Worm (Caenorhabditis elegans) whole organism, L4 larva: Measurements from ENCODE around the gene gnrr-4.

Experiments
- F26F4.8 ChIP-seq: fragments of 200-800 bp; sonication (Bioruptor generic); conservative IDR thresholded peaks from 2 replicates; pipeline ENCODE4 v1.3.6; 2022; ENCODE audit warnings: missing genetic modification characterization, missing compliant biosample characterization
- F37D6.2 ChIP-seq: sonication (generic microtip); optimal IDR thresholded peaks from 2 replicates; lab custom pipeline; 2016; ENCODE audit warnings: mild to moderate bottlenecking, missing genetic modification characterization, missing compliant biosample characterization
- F49E8.2 ChIP-seq: sonication (generic microtip); optimal IDR thresholded peaks from 2 replicates; lab custom pipeline; 2016; ENCODE audit warnings: missing compliant biosample characterization, mild to moderate bottlenecking, missing genetic modification characterization, borderline replicate concordance
- T26A8.4 ChIP-seq: fragments of 200-800 bp; sonication (Bioruptor generic); IDR thresholded peaks from 2 replicates; pipeline ENCODE4 v1.3.6; 2022; ENCODE audit warnings: missing genetic modification characterization, missing compliant biosample characterization
- Y48G9A.11 ChIP-seq: fragments of 200-800 bp; sonication (Bioruptor generic); IDR thresholded peaks from 2 replicates; pipeline ENCODE4 v1.3.6; 2022; ENCODE audit warnings: missing genetic modification reagents, missing genetic modification characterization, missing compliant biosample characterization
- ZK546.5 ChIP-seq, 2 experiments: sonication (generic microtip); optimal IDR thresholded peaks; 2 replicates each; lab custom pipeline; 2017; ENCODE audit warnings: missing biosample characterization in 2 of 2, missing genetic modification characterization in 2 of 2
- aha-1 ChIP-seq: fragments of 150-350 bp; peaks from one replicate; lab custom pipeline; 2014; ENCODE audit warnings: missing biosample characterization, missing genetic modification characterization
- ama-1 ChIP-seq: fragments of 150-350 bp; optimal IDR thresholded peaks from 2 replicates; lab custom pipeline; 2014; ENCODE audit warnings: inconsistent platforms, mixed read lengths
- ceh-28 ChIP-seq: fragments of 150-350 bp; optimal IDR thresholded peaks from 2 replicates; lab custom pipeline; 2014; ENCODE audit warnings: missing biosample characterization, missing genetic modification reagents, missing genetic modification characterization
- ceh-32 ChIP-seq: sonication (generic microtip); optimal IDR thresholded peaks from 2 replicates; lab custom pipeline; 2016; ENCODE audit warnings: mild to moderate bottlenecking, missing genetic modification characterization, missing compliant biosample characterization; ENCODE audit not compliant: poor library complexity
- ces-1 ChIP-seq: fragments of 150-350 bp; sonication (generic microtip); optimal IDR thresholded peaks from 4 replicates; lab custom pipeline; 2014; ENCODE audit warnings: missing biosample characterization, missing genetic modification reagents, missing genetic modification characterization
- daf-19 ChIP-seq: fragments of 200-800 bp; sonication (Bioruptor generic); conservative IDR thresholded peaks from 2 replicates; pipeline ENCODE4 v1.3.6; 2022; ENCODE audit warnings: missing genetic modification characterization, missing compliant biosample characterization
- daf-8 ChIP-seq: fragments of 200-800 bp; sonication (Bioruptor generic); IDR thresholded peaks from 2 replicates; pipeline ENCODE4 v1.3.6; 2022; ENCODE audit warnings: missing genetic modification characterization, missing compliant biosample characterization
- dmd-8 ChIP-seq: fragments of 200-800 bp; sonication (Bioruptor generic); IDR thresholded peaks from 2 replicates; pipeline ENCODE4 v1.3.6; 2022; ENCODE audit warnings: missing genetic modification characterization, missing compliant biosample characterization
- dpl-1 ChIP-seq: fragments of 150-350 bp; optimal IDR thresholded peaks from 2 replicates; lab custom pipeline; 2014; ENCODE audit warnings: missing biosample characterization, missing genetic modification reagents, missing genetic modification characterization
- fkh-10 ChIP-seq: fragments of 150-350 bp; optimal IDR thresholded peaks from 2 replicates; lab custom pipeline; 2014; ENCODE audit warnings: missing biosample characterization, missing genetic modification reagents, missing genetic modification characterization
- hif-1 ChIP-seq, 2 experiments: sonication (generic microtip); optimal IDR thresholded peaks; 2 replicates each; lab custom pipeline; 2016 to 2017; ENCODE audit warnings: missing compliant biosample characterization in 2 of 2, missing genetic modification characterization in 2 of 2, missing genetic modification reagents in 2 of 2, missing genotype in 2 of 2, mild to moderate bottlenecking in 1 of 2
- hlh-11 ChIP-seq: fragments of 200-800 bp; sonication (Bioruptor generic); optimal IDR thresholded peaks from 2 replicates; lab custom pipeline; 2018; ENCODE audit warnings: mild to moderate bottlenecking, missing genetic modification characterization, missing compliant biosample characterization
- hlh-30 ChIP-seq: sonication (generic microtip); optimal IDR thresholded peaks from 2 replicates; lab custom pipeline; 2017; ENCODE audit warnings: antibody characterized with exemption, mild to moderate bottlenecking, missing genetic modification characterization, missing compliant biosample characterization; ENCODE audit not compliant: insufficient read depth
- lin-1 ChIP-seq: fragments of 200-800 bp; sonication (Bioruptor generic); IDR thresholded peaks from 2 replicates; pipeline ENCODE4 v1.3.6; 2022; ENCODE audit warnings: missing genetic modification reagents, missing genetic modification characterization, missing compliant biosample characterization
- lin-13 ChIP-seq: fragments of 150-350 bp; optimal IDR thresholded peaks from 2 replicates; lab custom pipeline; 2014; ENCODE audit warnings: missing biosample characterization, missing genetic modification reagents, missing genetic modification characterization
- lin-15B ChIP-seq: fragments of 150-350 bp; sonication (generic microtip); optimal IDR thresholded peaks from 3 replicates; lab custom pipeline; 2014; ENCODE audit warnings: missing biosample characterization, missing genetic modification characterization
- lsy-2 ChIP-seq, 2 experiments: fragments of 150-350 bp in 1 of 2; sonication (generic microtip) in 1 of 2; optimal IDR thresholded peaks; 2 replicates each; lab custom pipeline; 2014 to 2017; ENCODE audit warnings: missing biosample characterization in 2 of 2, missing genetic modification characterization in 2 of 2
- mes-2 ChIP-seq: sonication (generic microtip); optimal IDR thresholded peaks from 2 replicates; lab custom pipeline; 2016; ENCODE audit warnings: missing genotype, mild to moderate bottlenecking, missing genetic modification characterization, missing compliant biosample characterization; ENCODE audit not compliant: poor library complexity, severe bottlenecking
- mxl-2 ChIP-seq: fragments of 200-800 bp; sonication (Bioruptor generic); conservative IDR thresholded peaks from 2 replicates; pipeline ENCODE4 v1.3.6; 2022; ENCODE audit warnings: missing genetic modification reagents, missing genetic modification characterization, missing compliant biosample characterization
- nhr-11 ChIP-seq: fragments of 150-350 bp; optimal IDR thresholded peaks from 2 replicates; lab custom pipeline; 2014; ENCODE audit warnings: missing biosample characterization, missing genetic modification characterization
- nhr-111 ChIP-seq: fragments of 200-800 bp; sonication (Bioruptor generic); optimal IDR thresholded peaks from 2 replicates; lab custom pipeline; 2018; ENCODE audit warnings: mild to moderate bottlenecking, missing genetic modification characterization, missing compliant biosample characterization
- nhr-237 ChIP-seq: sonication (generic microtip); optimal IDR thresholded peaks from 2 replicates; lab custom pipeline; 2017; ENCODE audit warnings: missing biosample characterization, missing genetic modification characterization
- nhr-42 ChIP-seq: fragments of 200-800 bp; sonication (Bioruptor generic); IDR thresholded peaks from 2 replicates; pipeline ENCODE4 v1.3.6; 2022; ENCODE audit warnings: missing genetic modification characterization, missing compliant biosample characterization
- nhr-77 ChIP-seq: fragments of 150-350 bp; optimal IDR thresholded peaks from 2 replicates; lab custom pipeline; 2014; ENCODE audit warnings: missing biosample characterization, missing genetic modification characterization
- pha-4 ChIP-seq, 2 experiments: fragments of 150-350 bp in 1 of 2; fragments of 200-800 bp in 1 of 2; sonication (Bioruptor generic) in 1 of 2; IDR thresholded peaks in 1 of 2; optimal IDR thresholded peaks in 1 of 2; 2 replicates each; pipeline versions ENCODE4 v1.3.6 to Lab custom; 2014 to 2022; ENCODE audit warnings: missing genetic modification characterization in 2 of 2, missing genetic modification reagents in 2 of 2, missing biosample characterization in 1 of 2, missing compliant biosample characterization in 1 of 2
- saeg-2 ChIP-seq: fragments of 200-800 bp; sonication (Bioruptor generic); IDR thresholded peaks from 2 replicates; pipeline ENCODE4 v1.3.6; 2022; ENCODE audit warnings: missing genetic modification reagents, missing genetic modification characterization, missing compliant biosample characterization
- set-16 ChIP-seq: fragments of 200-800 bp; sonication (Bioruptor generic); IDR thresholded peaks from 2 replicates; pipeline ENCODE4 v1.3.6; 2022; ENCODE audit warnings: missing genetic modification reagents, missing genetic modification characterization, missing compliant biosample characterization
- spr-3 ChIP-seq: fragments of 200-800 bp; sonication (Bioruptor generic); optimal IDR thresholded peaks from 2 replicates; lab custom pipeline; 2018; ENCODE audit warnings: mild to moderate bottlenecking, missing genetic modification characterization, missing compliant biosample characterization
- tra-1 ChIP-seq: fragments of 200-800 bp; sonication (Bioruptor generic); IDR thresholded peaks from 2 replicates; pipeline ENCODE4 v1.3.6; 2022; ENCODE audit warnings: missing genetic modification reagents, missing genetic modification characterization, missing compliant biosample characterization
- unc-39 ChIP-seq: sonication (generic microtip); optimal IDR thresholded peaks from 2 replicates; lab custom pipeline; 2017; ENCODE audit warnings: missing biosample characterization, missing genetic modification characterization
- unc-62 ChIP-seq, 3 experiments: fragments of 150-350 bp in 1 of 3; sonication (generic microtip); optimal IDR thresholded peaks in 2 of 3; peaks in 1 of 3; 1 replicate in 1 of 3; 2 replicates in 2 of 3; lab custom pipeline; 2014 to 2017; ENCODE audit warnings: missing biosample characterization in 3 of 3, missing genetic modification characterization in 3 of 3, missing genetic modification reagents in 3 of 3, missing genotype in 1 of 3
- vab-7 ChIP-seq: fragments of 200-800 bp; sonication (Bioruptor generic); IDR thresholded peaks from 2 replicates; pipeline ENCODE4 v1.3.6; 2022; ENCODE audit warnings: missing genetic modification reagents, missing genetic modification characterization, missing compliant biosample characterization
- zfp-2 ChIP-seq: sonication (generic microtip); optimal IDR thresholded peaks from 2 replicates; lab custom pipeline; 2016; ENCODE audit warnings: mild to moderate bottlenecking, missing genetic modification characterization, missing compliant biosample characterization
- zip-11 ChIP-seq: fragments of 200-800 bp; sonication (Bioruptor generic); IDR thresholded peaks from 2 replicates; pipeline ENCODE4 v1.3.6; 2022; ENCODE audit warnings: missing genetic modification characterization, missing compliant biosample characterization
- ztf-11 ChIP-seq: fragments of 150-350 bp; optimal IDR thresholded peaks from 2 replicates; lab custom pipeline; 2014; ENCODE audit warnings: missing biosample characterization, missing genetic modification characterization

gnrr-4 gene

DNA sequence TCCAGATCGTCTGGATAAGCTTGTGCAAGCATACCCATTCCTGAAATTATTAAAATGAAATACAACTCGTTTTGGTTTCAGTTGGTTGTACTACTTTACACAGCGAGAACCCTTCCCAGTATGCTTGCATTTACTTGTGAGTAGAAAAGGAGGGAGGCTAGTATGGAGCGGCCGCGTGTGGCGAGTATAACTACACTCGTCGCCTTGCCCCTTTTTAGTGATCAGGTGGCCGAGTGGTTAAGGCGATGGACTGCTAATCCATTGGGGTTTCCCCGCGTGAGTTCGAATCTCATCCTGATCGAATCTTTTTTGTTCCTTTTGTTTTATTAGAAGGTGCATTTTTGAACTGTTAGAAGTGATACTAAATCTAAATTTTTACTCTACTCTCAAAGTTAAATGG is 35.3 kb downstream of the gnrr-4 start (continued):
- TF ChIP-seq dpl-1 (GFP tag; lab: Kevin White, UChicago) (no peak), F49E8.2 (tag; lab: Kevin White, UChicago) (no peak), mxl-2 (GFP tag; lab: Robert Waterston, UW) (no peak)

DNA sequence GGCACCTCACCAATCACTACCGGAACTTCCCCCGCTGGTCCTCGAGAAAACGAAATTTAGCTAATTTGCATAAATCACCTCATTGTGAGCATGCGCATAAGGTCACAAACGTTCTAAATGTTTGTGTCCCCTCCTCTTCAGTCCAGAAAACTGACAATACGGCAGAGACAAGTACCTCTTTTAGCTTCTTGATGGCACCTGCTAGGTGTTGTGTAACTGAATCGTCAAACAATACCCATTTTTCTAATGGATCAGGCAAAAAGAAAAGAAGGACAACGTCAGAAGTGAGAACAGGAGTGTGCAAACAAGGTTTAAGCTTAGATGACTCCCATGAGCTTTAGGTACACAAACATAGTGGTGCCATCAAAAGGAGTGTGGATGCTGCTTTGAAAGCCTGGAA is 43.6 kb downstream of the gnrr-4 start:
- TF ChIP-seq hlh-30 (tag; lab: Kevin White, UChicago): no peak
- peak in 1 of 2 experiments; percentile 51 for TF ChIP-seq unc-62 (GFP tag; optimal IDR thresholded peaks at IDR 0.05 in 1 of 2; lab: Kevin White, UChicago)
- TF ChIP-seq unc-62 (tag; optimal IDR thresholded peaks at IDR 0.05; lab: Kevin White, UChicago): no peak
- TF ChIP-seq aha-1 (tag; lab: Kevin White, UChicago): peak; percentile 74
- TF ChIP-seq lin-15B: no peak

DNA sequence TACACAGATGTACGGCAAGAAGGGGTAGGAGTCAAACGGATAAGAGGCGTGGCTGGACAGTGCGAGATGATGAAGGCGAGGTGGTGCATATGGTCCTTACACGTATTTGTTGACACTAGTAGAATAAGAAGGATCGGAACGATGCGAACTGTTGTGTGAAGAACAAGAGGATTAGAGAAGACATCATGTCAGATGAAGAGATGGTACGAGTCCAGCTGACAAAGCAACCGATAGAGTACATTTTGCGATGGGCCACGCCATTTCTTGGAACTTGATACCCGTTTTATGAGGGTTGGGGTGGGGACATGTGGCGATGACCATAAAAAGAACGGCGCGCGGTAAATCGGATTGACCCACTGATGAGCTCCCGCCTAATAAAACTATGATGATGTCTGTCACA is 44.7 kb downstream of the gnrr-4 start:
- TF ChIP-seq daf-19 (GFP tag; lab: Robert Waterston, UW) (no peak), unc-62 (GFP tag; optimal IDR thresholded peaks at IDR 0.05 in 1 of 2; lab: Kevin White, UChicago) (peak in 1 of 2 experiments; percentile 59), unc-62 (tag; optimal IDR thresholded peaks at IDR 0.05; lab: Kevin White, UChicago) (no peak), F37D6.2 (tag; lab: Kevin White, UChicago) (no peak), hif-1 (tag; optimal IDR thresholded peaks at IDR 0.05; lab: Kevin White, UChicago) (no peak)
- TF ChIP-seq, all 104 proteins: peak for 1

DNA sequence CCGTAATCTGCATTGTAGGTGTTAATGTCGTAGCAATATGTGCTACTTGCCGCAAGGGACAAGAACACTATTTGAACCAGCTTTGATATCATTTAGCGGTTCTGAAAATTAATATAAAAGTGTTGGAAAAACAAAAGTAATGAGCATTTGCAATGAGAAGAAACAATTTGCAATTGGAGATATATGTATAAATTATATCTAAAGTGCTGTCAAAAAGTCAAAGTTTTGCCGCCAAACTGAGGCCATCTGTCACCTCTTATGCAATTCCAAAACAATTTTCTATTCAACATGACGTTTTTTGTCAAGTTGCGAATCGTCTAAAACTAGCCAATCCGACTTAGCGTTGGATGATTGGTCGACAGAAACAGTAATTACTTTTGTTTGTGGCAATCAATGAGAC is 45.9 kb downstream of the gnrr-4 start, which contains the start of gene W01C8.5:
Gene W01C8.5 (minus strand): TSS at position 101 of the 400 bp plus-strand sequence.
- TF ChIP-seq nhr-77: no peak
- no peak for TF ChIP-seq saeg-2 (GFP tag; lab: Robert Waterston, UW)
- no peak for TF ChIP-seq hlh-30 (tag; lab: Kevin White, UChicago)
- TF ChIP-seq vab-7 (GFP tag; lab: Robert Waterston, UW): no peak
- TF ChIP-seq nhr-111 (GFP tag; lab: Kevin White, UChicago): no peak
- TF ChIP-seq tra-1: no peak
- TF ChIP-seq ceh-32 (tag; lab: Kevin White, UChicago): no peak
- no peak for TF ChIP-seq lin-13 (GFP tag; lab: Kevin White, UChicago)
- no peak for TF ChIP-seq aha-1 (tag; lab: Kevin White, UChicago)
- no peak for TF ChIP-seq lin-1 (GFP tag; lab: Robert Waterston, UW)
- no peak for TF ChIP-seq fkh-10 (GFP tag; lab: Kevin White, UChicago)
- no peak for TF ChIP-seq ZK546.5 (tag; optimal IDR thresholded peaks at IDR 0.05; lab: Kevin White, UChicago)
- no peak for TF ChIP-seq pha-4 (GFP tag; IDR thresholded peaks at IDR 0.05; lab: Robert Waterston, UW)
- no peak for TF ChIP-seq pha-4 (tag; optimal IDR thresholded peaks at IDR 0.05; lab: Kevin White, UChicago)
- no peak for TF ChIP-seq zfp-2 (tag; lab: Kevin White, UChicago)
- TF ChIP-seq F26F4.8 (GFP tag; lab: Robert Waterston, UW): no peak
- TF ChIP-seq spr-3 (GFP tag; lab: Kevin White, UChicago): no peak

DNA sequence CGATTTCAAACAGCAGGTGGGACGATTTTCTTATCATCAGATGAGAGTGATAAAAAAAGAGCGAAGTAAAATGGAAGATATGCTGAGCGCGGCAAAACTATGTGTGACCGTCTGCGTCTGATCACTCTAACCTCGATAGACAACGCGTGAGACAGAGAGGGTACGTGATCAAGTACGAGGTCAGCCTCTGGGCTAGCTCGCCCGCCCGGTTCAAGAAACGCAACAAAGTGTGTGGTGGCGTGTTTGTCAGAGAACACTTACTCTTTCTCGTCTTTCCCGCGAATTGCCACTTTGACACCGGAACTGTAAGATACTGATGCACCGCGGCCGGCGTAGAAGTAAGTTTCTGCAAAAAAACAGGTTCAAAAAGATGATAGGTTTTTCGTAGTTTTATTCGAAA is 46.9 kb downstream of the gnrr-4 start:
- no peak for TF ChIP-seq daf-8 (GFP tag; lab: Robert Waterston, UW)
- TF ChIP-seq dmd-8 (GFP tag; lab: Robert Waterston, UW): no peak
- TF ChIP-seq unc-39 (tag; lab: Kevin White, UChicago): no peak
- no peak for TF ChIP-seq Y48G9A.11 (GFP tag; lab: Robert Waterston, UW)
- no peak for TF ChIP-seq F49E8.2 (tag; lab: Kevin White, UChicago)
- TF ChIP-seq nhr-11 (tag; lab: Kevin White, UChicago): peak; percentile 24
- 0 out of 2 replicates have a peak, but pooled peaks have one; percentile 18 for TF ChIP-seq T26A8.4
- TF ChIP-seq hlh-11 (tag; lab: Kevin White, UChicago): peak; percentile 94
- peak; percentile 35; the same call in 1 of the 2 replicates for TF ChIP-seq lin-1 (GFP tag; lab: Robert Waterston, UW)
- TF ChIP-seq lsy-2 (tag; optimal IDR thresholded peaks at IDR 0.05; lab: Kevin White, UChicago): peak; percentile 15 to 35
- TF ChIP-seq mes-2: peak; percentile 38
- no peak for TF ChIP-seq ceh-28
- TF ChIP-seq set-16 (GFP tag; lab: Robert Waterston, UW): peak; percentile 35; the same call in 1 of the 2 replicates
- no peak for TF ChIP-seq ztf-11 (tag; lab: Kevin White, UChicago)
- no peak for TF ChIP-seq ceh-32 (tag; lab: Kevin White, UChicago)
- no peak for TF ChIP-seq zip-11 (GFP tag; lab: Robert Waterston, UW)
- peak; percentile 66 for TF ChIP-seq nhr-77
- TF ChIP-seq ama-1 (lab: Kevin White, UChicago): no peak
- TF ChIP-seq ces-1: no peak
- no peak for TF ChIP-seq nhr-237
- 0 out of 2 replicates have a peak, but pooled peaks have one; percentile 53 for TF ChIP-seq nhr-42
- no peak for TF ChIP-seq vab-7 (GFP tag; lab: Robert Waterston, UW)
